Fruit fly (Drosophila melanogaster) whole organism, embryonic: ENCODE measurements around the gene TotM.

Source experiments
- BtbVII ChIP-seq: fragments of 200-800 bp; sonication (Bioruptor generic); optimal IDR thresholded peaks from 3 replicates; lab custom pipeline; 2017; ENCODE audit warnings: missing biosample characterization, mild to moderate bottlenecking, missing genetic modification characterization
- CG2202 ChIP-seq: fragments of 200-800 bp; sonication (Bioruptor generic); optimal IDR thresholded peaks from 2 replicates; lab custom pipeline; 2018; ENCODE audit warnings: missing biosample characterization, mild to moderate bottlenecking, missing genetic modification characterization
- CG8281 ChIP-seq: fragments of 200-800 bp; sonication (Bioruptor generic); optimal IDR thresholded peaks from 2 replicates; lab custom pipeline; 2018; ENCODE audit warnings: missing biosample characterization, mild to moderate bottlenecking, missing genetic modification characterization, moderate library complexity
- CG8478 ChIP-seq: fragments of >200 bp; optimal IDR thresholded peaks from 2 replicates; lab custom pipeline; 2018
- crol ChIP-seq: fragments of 200-800 bp; sonication (Bioruptor generic); IDR thresholded peaks from 2 replicates; pipeline ENCODE4 v1.3.6; 2022; ENCODE audit warnings: missing biosample characterization, missing genetic modification characterization
- jing ChIP-seq: fragments of 200-800 bp; sonication (Bioruptor generic); optimal IDR thresholded peaks from 2 replicates; lab custom pipeline; 2018; ENCODE audit warnings: missing biosample characterization, mild to moderate bottlenecking, missing genetic modification characterization
- pan ChIP-seq, 4 experiments: fragments of >200 bp in 3 of 4; fragments of 200-800 bp in 1 of 4; sonication (Bioruptor generic) in 1 of 4; optimal IDR thresholded peaks in 3 of 4; IDR thresholded peaks in 1 of 4; 2 replicates each; pipeline versions ENCODE4 v1.3.6 to Lab custom; 2017 to 2022; ENCODE audit warnings: missing biosample characterization in 2 of 4, missing genetic modification characterization in 2 of 4, mixed read lengths in 1 of 4

dm6 chr2L:5288262-5288621 is 41.4 kb upstream of the TotM start:
- TF ChIP-seq CG8478 (lab: Kevin White, UChicago): no peak
- TF ChIP-seq pan (optimal IDR thresholded peaks at IDR 0.05; lab: Kevin White, UChicago): no peak
- TF ChIP-seq pan (GFP tag; optimal IDR thresholded peaks at IDR 0.05 in 1 of 2, IDR thresholded peaks at IDR 0.05 in 1 of 2): no peak
- TF ChIP-seq crol (GFP tag; lab: Robert Waterston, UW): no peak
- TF ChIP-seq CG8281 (tag; lab: Kevin White, UChicago): no peak
- TF ChIP-seq CG2202 (tag; lab: Kevin White, UChicago): no peak
- TF ChIP-seq jing (GFP tag; lab: Kevin White, UChicago): no peak
- no peak for TF ChIP-seq BtbVII (GFP tag; lab: Kevin White, UChicago)
